Fruit fly (Drosophila melanogaster) whole organism: ENCODE measurements around the gene Pvf1.

ENCODE experiments used
- CG8478 ChIP-seq: fragments of >200 bp; optimal IDR thresholded peaks from 2 replicates; lab custom pipeline; 2018; ENCODE audit warnings: inconsistent platforms
- Dll ChIP-seq: fragments of >200 bp; optimal IDR thresholded peaks from 2 replicates; lab custom pipeline; 2017
- EcR ChIP-seq, 2 experiments: fragments of >200 bp; optimal IDR thresholded peaks; 2 replicates each; lab custom pipeline; 2017; ENCODE audit warnings: missing biosample characterization in 2 of 2, missing genetic modification characterization in 2 of 2, missing genetic modification reagents in 2 of 2
- pan ChIP-seq: fragments of >200 bp; optimal IDR thresholded peaks from 2 replicates; lab custom pipeline; 2017
- psq ChIP-seq: fragments of >200 bp; optimal IDR thresholded peaks from 2 replicates; lab custom pipeline; 2017
- usp ChIP-seq: fragments of >200 bp; optimal IDR thresholded peaks from 2 replicates; lab custom pipeline; 2017; ENCODE audit warnings: missing biosample characterization, missing genetic modification characterization, mixed read lengths

The Pvf1 gene

dm6 chrX:18812111-18812510 lies 20.4 kb upstream of the Pvf1 start:
- TF ChIP-seq EcR (GFP tag; optimal IDR thresholded peaks at IDR 0.05; lab: Kevin White, UChicago) (no peak), psq (lab: Kevin White, UChicago) (no peak), Dll (no peak), pan (lab: Kevin White, UChicago) (no peak), usp (GFP tag; lab: Kevin White, UChicago) (no peak), CG8478 (no peak)

dm6 chrX:18813049-18813448 lies 19.4 kb upstream of the Pvf1 start, which contains the start of gene CG42450:
TSS of gene CG42450 (plus strand) at chrX:18813297.
- no peak for TF ChIP-seq pan (lab: Kevin White, UChicago)
- no peak for TF ChIP-seq EcR (GFP tag; optimal IDR thresholded peaks at IDR 0.05; lab: Kevin White, UChicago)
- no peak for TF ChIP-seq usp (GFP tag; lab: Kevin White, UChicago)
- no peak for TF ChIP-seq psq (lab: Kevin White, UChicago)
- TF ChIP-seq Dll = no peak
- no peak for TF ChIP-seq CG8478

DNA sequence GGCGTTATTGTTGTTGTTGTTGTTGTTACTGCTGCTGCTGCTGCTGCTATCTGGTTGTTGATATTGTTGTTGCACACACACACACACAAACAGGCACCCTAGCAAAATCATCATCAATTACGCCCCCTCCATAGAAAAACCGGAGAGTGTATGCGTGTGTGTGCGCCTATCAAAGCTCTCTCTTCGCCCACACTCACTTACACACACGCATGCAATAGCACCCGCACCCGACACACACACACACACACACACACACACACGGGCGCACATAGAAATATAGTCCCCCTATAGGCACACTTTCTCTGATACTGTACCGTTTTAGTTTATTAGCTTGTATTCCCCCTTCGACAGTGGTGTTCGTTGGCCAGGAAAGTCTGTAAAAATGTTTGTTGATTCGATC lies 18.1 kb upstream of the Pvf1 start:
- TF ChIP-seq CG8478 (no peak), usp (GFP tag; lab: Kevin White, UChicago) (no peak), EcR (GFP tag; optimal IDR thresholded peaks at IDR 0.05; lab: Kevin White, UChicago) (no peak), pan (lab: Kevin White, UChicago) (no peak), psq (lab: Kevin White, UChicago) (no peak), Dll (no peak)

DNA sequence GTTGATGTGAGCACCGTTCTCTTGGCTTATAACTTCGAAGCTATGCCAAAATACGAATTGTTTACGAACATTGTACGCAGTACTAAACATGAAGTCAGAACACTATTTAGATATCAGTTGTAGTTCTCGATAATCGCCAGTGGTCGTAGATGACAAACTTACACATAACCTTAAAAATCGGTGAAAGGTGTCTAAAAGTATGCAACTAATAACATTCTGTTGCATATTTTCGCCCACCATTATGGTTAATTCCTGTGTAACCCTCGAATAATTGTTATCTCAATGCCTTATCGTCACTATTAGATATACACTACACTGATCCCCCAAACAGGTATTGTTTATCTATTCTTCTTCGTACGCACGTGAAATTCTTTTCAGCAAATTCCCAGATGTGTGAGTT lies 17.5 kb upstream of the Pvf1 start:
- TF ChIP-seq usp (GFP tag; lab: Kevin White, UChicago) = no peak
- TF ChIP-seq psq (lab: Kevin White, UChicago) = no peak
- no peak for TF ChIP-seq pan (lab: Kevin White, UChicago)
- TF ChIP-seq Dll = no peak
- TF ChIP-seq EcR (GFP tag; optimal IDR thresholded peaks at IDR 0.05; lab: Kevin White, UChicago) = no peak

DNA sequence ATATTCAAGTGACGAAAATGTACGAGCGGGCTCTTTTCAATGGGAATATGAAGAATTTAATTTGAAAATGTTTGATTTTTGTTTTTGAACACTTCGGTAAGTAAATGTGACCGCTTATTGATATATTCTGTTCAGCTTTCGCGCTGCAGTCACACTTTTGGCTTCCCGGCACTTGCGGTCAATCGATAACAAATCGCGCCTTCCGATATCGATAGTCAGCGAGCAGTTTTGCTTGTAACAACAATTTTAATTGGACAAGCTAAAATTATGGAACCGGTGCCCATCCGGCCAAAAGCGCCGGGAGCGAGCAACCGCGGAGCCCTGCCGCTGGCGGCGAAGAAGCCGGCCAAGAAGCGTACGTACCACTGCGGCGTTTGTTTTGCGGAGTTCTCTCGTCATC lies 2.1 kb upstream of the Pvf1 start, which contains the start of gene CG7101:
TSS of gene CG7101 (plus strand) at position 196 of the 400 bp plus-strand sequence.
- TF ChIP-seq Dll = no peak
- TF ChIP-seq EcR (GFP tag; optimal IDR thresholded peaks at IDR 0.05; lab: Kevin White, UChicago) = no peak
- no peak for TF ChIP-seq usp (GFP tag; lab: Kevin White, UChicago)
- no peak for TF ChIP-seq pan (lab: Kevin White, UChicago)
- no peak for TF ChIP-seq CG8478
- TF ChIP-seq psq (lab: Kevin White, UChicago) = no peak

DNA sequence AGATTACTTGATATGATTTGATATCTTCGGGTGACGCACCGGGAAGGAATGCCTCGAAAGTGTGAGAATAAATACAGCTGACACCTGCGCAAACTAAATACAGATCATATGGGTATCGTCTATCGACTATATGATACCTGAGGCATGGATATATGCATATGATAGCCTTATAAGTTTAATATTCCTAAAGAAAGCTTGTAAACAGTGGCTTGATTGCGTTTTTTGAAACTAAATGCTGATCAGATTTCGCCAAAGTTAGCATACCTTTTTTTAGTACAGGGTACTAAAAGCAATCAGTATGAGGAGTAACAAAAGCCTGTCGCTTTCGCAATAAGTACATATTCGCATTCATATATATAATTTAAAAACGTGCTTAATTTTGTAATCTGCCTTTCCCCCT lies 1.9 kb downstream of the Pvf1 start:
- TF ChIP-seq pan (lab: Kevin White, UChicago) = peak; percentile 83
- no peak for TF ChIP-seq CG8478
- TF ChIP-seq psq (lab: Kevin White, UChicago) = no peak
- TF ChIP-seq EcR (GFP tag; optimal IDR thresholded peaks at IDR 0.05; lab: Kevin White, UChicago) = no peak

DNA sequence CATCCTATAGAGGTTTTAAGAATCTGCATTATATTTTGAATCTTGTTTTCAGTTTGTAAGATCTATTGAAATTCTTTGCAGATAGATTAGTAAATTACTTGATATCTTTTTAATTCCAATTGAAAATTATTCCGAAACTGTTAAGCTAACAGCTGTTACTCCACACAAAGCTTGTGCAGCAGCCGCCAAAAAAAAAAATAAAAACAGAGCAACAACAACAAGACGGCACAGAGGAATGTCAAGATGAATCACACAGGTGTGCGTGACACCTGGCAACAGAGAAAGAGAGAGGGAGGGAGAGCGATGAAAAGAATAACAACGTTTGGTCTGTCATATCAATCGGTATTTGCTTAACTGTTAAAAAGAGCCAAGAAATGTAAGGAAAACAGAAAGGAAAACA lies 2.5 kb downstream of the Pvf1 start:
- TF ChIP-seq pan (lab: Kevin White, UChicago) = no peak
- TF ChIP-seq usp (GFP tag; lab: Kevin White, UChicago) = no peak
- no peak for TF ChIP-seq CG8478
- TF ChIP-seq psq (lab: Kevin White, UChicago) = no peak
- TF ChIP-seq Dll = no peak
- TF ChIP-seq EcR (GFP tag; optimal IDR thresholded peaks at IDR 0.05; lab: Kevin White, UChicago) = no peak

DNA sequence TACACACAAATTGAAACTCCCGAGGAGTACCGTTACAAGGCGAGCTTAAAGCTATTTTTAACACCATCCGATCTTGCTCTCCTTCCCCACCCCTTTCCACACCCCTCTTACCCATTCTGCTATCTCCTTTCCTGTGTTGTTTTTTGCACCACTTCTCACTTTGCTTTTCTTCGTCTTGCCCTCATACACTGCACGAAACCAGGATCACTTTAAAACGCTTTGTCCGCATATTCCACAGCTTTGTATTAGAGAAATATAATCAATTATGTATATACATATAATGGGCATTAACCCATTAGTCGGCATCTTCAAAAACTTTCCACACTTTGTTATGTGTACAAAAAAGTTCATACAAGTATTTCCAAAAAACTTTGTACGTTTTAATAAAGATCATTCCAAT lies 3.0 kb downstream of the Pvf1 start:
- TF ChIP-seq Dll = no peak

- TF ChIP-seq Dll (no peak), usp (GFP tag; lab: Kevin White, UChicago) (no peak), CG8478 (no peak), EcR (GFP tag; optimal IDR thresholded peaks at IDR 0.05; lab: Kevin White, UChicago) (no peak), pan (lab: Kevin White, UChicago) (no peak), psq (lab: Kevin White, UChicago) (no peak)
Measured at dm6 chrX:18836315-18836714, 3.8 kb downstream of the Pvf1 start.

- no peak for TF ChIP-seq EcR (GFP tag; optimal IDR thresholded peaks at IDR 0.05; lab: Kevin White, UChicago)
- TF ChIP-seq Dll = no peak
- TF ChIP-seq psq (lab: Kevin White, UChicago) = no peak
- no peak for TF ChIP-seq usp (GFP tag; lab: Kevin White, UChicago)
- no peak for TF ChIP-seq CG8478
- TF ChIP-seq pan (lab: Kevin White, UChicago) = no peak
Measured at dm6 chrX:18837046-18837445, 4.6 kb downstream of the Pvf1 start.

DNA sequence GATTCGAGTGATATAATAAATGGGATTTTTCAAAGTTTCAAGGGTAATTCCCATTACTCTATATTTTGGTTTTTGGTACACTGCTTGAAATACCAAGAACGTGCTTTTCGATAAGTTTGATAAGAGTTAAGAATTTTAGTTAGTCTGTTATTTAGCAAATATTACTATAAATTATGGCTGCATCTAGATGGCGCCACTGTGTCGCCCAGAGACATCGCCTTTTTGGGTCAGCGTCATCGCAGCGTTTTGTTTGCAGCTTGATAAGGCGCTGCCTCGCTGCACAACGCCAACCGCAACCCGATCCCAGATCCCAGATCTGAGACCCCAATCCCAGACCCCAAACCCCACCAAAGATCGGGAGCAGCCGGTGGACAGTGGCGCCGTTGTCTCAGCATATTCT lies 6.0 kb downstream of the Pvf1 start:
- TF ChIP-seq EcR (GFP tag; optimal IDR thresholded peaks at IDR 0.05; lab: Kevin White, UChicago) (no peak), Dll (no peak), usp (GFP tag; lab: Kevin White, UChicago) (no peak), CG8478 (no peak)

- TF ChIP-seq usp (GFP tag; lab: Kevin White, UChicago) (no peak), EcR (GFP tag; optimal IDR thresholded peaks at IDR 0.05; lab: Kevin White, UChicago) (no peak), CG8478 (no peak), psq (lab: Kevin White, UChicago) (no peak), pan (lab: Kevin White, UChicago) (no peak), Dll (no peak)
Measured at dm6 chrX:18838929-18839576, 6.6 kb downstream of the Pvf1 start.
